Worm (Caenorhabditis elegans): Measurements from ENCODE around the gene srz-5.

DNA sequence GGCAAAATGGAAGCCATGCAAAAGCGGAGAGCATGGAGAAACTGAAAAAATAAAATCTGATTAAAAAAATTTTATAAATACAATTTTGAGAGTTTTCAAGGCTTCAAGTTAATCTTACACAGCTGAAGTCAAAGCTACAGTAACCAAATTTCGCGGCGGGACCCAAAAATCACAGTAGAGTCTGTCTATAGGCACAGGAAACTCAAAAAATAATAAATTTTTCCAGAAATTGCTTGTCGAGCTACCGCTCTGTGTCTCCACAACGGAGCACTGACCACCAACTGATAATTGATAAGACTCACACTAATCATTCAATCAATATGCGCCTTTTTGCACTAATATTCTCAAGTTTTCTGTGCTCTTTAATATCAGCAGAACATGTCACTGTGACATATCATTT, 35.8 kb upstream of the srz-5 start, which contains the start of gene W10G11.19:
- TF ChIP-seq ceh-36 (tag; optimal IDR thresholded peaks at IDR 0.05): no peak
- TF ChIP-seq hmbx-1 (tag; optimal IDR thresholded peaks at IDR 0.05): no peak
- no peak for TF ChIP-seq aly-1 (tag; optimal IDR thresholded peaks at IDR 0.05)
- no peak for TF ChIP-seq hnd-1 (tag; optimal IDR thresholded peaks at IDR 0.05)
- TF ChIP-seq ama-1 (optimal IDR thresholded peaks at IDR 0.05): no peak
- TF ChIP-seq flt-1 (GFP tag; IDR thresholded peaks at IDR 0.05): no peak
- no peak for TF ChIP-seq pes-1 (GFP tag; IDR thresholded peaks at IDR 0.05)
- no peak for TF ChIP-seq B0310.2 (tag; optimal IDR thresholded peaks at IDR 0.05)
